Fruit fly (Drosophila melanogaster) whole organism, wandering third instar larva: ENCODE data around the gene Cdc5.

Source experiments
- Abd-B ChIP-seq: fragments of >200 bp; optimal IDR thresholded peaks from 2 replicates; lab custom pipeline; 2017; ENCODE audit warnings: missing biosample characterization, missing genetic modification characterization
- CG32264 ChIP-seq: fragments of 200-800 bp; sonication (Bioruptor generic); optimal IDR thresholded peaks from 2 replicates; lab custom pipeline; 2016; ENCODE audit warnings: missing biosample characterization, missing genetic modification characterization
- CG9705 ChIP-seq: fragments of 200-800 bp; sonication (Bioruptor generic); optimal IDR thresholded peaks from 2 replicates; lab custom pipeline; 2018; ENCODE audit warnings: missing biosample characterization, mild to moderate bottlenecking, missing genetic modification characterization
- CrebA ChIP-seq: fragments of 200-800 bp; sonication (Bioruptor generic); optimal IDR thresholded peaks from 2 replicates; lab custom pipeline; 2016; ENCODE audit warnings: missing biosample characterization, mild to moderate bottlenecking, missing genetic modification characterization, borderline replicate concordance
- Dfd ChIP-seq: fragments of >200 bp; optimal IDR thresholded peaks from 2 replicates; lab custom pipeline; 2017; ENCODE audit warnings: missing biosample characterization, missing genetic modification characterization
- Dif ChIP-seq: fragments of 200-275, 200-300 bp; sonication (Bioruptor generic); optimal IDR thresholded peaks from 2 replicates; lab custom pipeline; 2018; ENCODE audit warnings: missing biosample characterization, missing genetic modification characterization; ENCODE audit not compliant: partially characterized antibody
- GATAd ChIP-seq: sonication (Bioruptor generic); optimal IDR thresholded peaks from 2 replicates; lab custom pipeline; 2016; ENCODE audit warnings: missing biosample characterization, missing genetic modification characterization
- HLH106 ChIP-seq: fragments of 200-800 bp; optimal IDR thresholded peaks from 3 replicates; lab custom pipeline; 2019; ENCODE audit warnings: missing biosample characterization, mild to moderate bottlenecking, missing genetic modification characterization, moderate library complexity
- Hnf4 ChIP-seq: fragments of 200-800 bp; sonication (Bioruptor generic); optimal IDR thresholded peaks from 2 replicates; lab custom pipeline; 2016; ENCODE audit warnings: missing biosample characterization, mild to moderate bottlenecking, missing genetic modification characterization
- Hr78 ChIP-seq: fragments of >200 bp; optimal IDR thresholded peaks from 2 replicates; lab custom pipeline; 2017; ENCODE audit warnings: missing biosample characterization, missing genetic modification characterization
- Hr83 ChIP-seq: fragments of 200-300 bp; sonication (Bioruptor generic); optimal IDR thresholded peaks from 2 replicates; lab custom pipeline; 2016; ENCODE audit warnings: missing biosample characterization, mild to moderate bottlenecking, missing genetic modification characterization, moderate library complexity; ENCODE audit not compliant: poor library complexity, severe bottlenecking
- Mio ChIP-seq: sonication (Bioruptor generic); optimal IDR thresholded peaks from 2 replicates; lab custom pipeline; 2016; ENCODE audit warnings: missing biosample characterization, missing genetic modification characterization
- Myc ChIP-seq: fragments of >200 bp; optimal IDR thresholded peaks from 2 replicates; lab custom pipeline; 2017
- N ChIP-seq: fragments of >200 bp; optimal IDR thresholded peaks from 2 replicates; lab custom pipeline; 2018; ENCODE audit warnings: missing biosample characterization, missing external identifiers, missing genetic modification characterization
- OdsH ChIP-seq: fragments of 200-800 bp; sonication (Bioruptor generic); optimal IDR thresholded peaks from 2 replicates; lab custom pipeline; 2016; ENCODE audit warnings: missing biosample characterization, mild to moderate bottlenecking, missing genetic modification characterization
- Rel ChIP-seq, 2 experiments: fragments of 200-800 bp; sonication (Bioruptor generic) in 1 of 2; optimal IDR thresholded peaks; 2 replicates in 1 of 2; 3 replicates in 1 of 2; lab custom pipeline; 2016 to 2019; ENCODE audit warnings: mild to moderate bottlenecking in 2 of 2, missing biosample characterization in 2 of 2, missing genetic modification characterization in 2 of 2, moderate library complexity in 1 of 2
- Sp1 ChIP-seq: fragments of 200-800 bp; sonication (Bioruptor generic); optimal IDR thresholded peaks from 3 replicates; lab custom pipeline; 2019; ENCODE audit warnings: missing biosample characterization, mild to moderate bottlenecking, missing genetic modification characterization, moderate library complexity
- Vsx2 ChIP-seq: fragments of 200-300, 225-300 bp; sonication (Bioruptor generic); optimal IDR thresholded peaks from 2 replicates; lab custom pipeline; 2018; ENCODE audit warnings: missing biosample characterization, missing genetic modification characterization; ENCODE audit not compliant: partially characterized antibody
- br ChIP-seq: fragments of 200-800 bp; sonication (Bioruptor generic); optimal IDR thresholded peaks from 2 replicates; lab custom pipeline; 2016; ENCODE audit warnings: missing biosample characterization, missing genetic modification characterization
- brk ChIP-seq: fragments of 200-800 bp; sonication (Bioruptor generic); optimal IDR thresholded peaks from 2 replicates; lab custom pipeline; 2016; ENCODE audit warnings: missing biosample characterization, mild to moderate bottlenecking, missing genetic modification characterization
- dl ChIP-seq, 2 experiments: fragments of 175-275, 200-275 bp in 1 of 2; fragments of 200-275 bp in 1 of 2; sonication (Bioruptor generic); optimal IDR thresholded peaks; lab custom pipeline; 2018; ENCODE audit warnings: mild to moderate bottlenecking in 2 of 2, missing biosample characterization in 2 of 2, missing genetic modification characterization in 2 of 2, moderate library complexity in 2 of 2; ENCODE audit not compliant: partially characterized antibody in 2 of 2, insufficient read depth in 1 of 2
- dmrt93B ChIP-seq: fragments of 200-800 bp; sonication (Bioruptor generic); optimal IDR thresholded peaks from 2 replicates; lab custom pipeline; 2018; ENCODE audit warnings: missing biosample characterization, mild to moderate bottlenecking, missing genetic modification characterization
- dsf ChIP-seq: sonication (Bioruptor generic); optimal IDR thresholded peaks from 2 replicates; lab custom pipeline; 2016; ENCODE audit warnings: missing biosample characterization, missing genetic modification characterization, borderline replicate concordance
- ey ChIP-seq: fragments of 200-800 bp; sonication (Bioruptor generic); optimal IDR thresholded peaks from 2 replicates; lab custom pipeline; 2016; ENCODE audit warnings: missing biosample characterization, missing genetic modification characterization
- foxo ChIP-seq, 2 experiments: fragments of 200-800 bp; sonication (Bioruptor generic); optimal IDR thresholded peaks; 2 replicates in 1 of 2; 3 replicates in 1 of 2; lab custom pipeline; 2016 to 2017; ENCODE audit warnings: missing biosample characterization in 2 of 2, missing genetic modification characterization in 2 of 2
- fru ChIP-seq: fragments of 200-800 bp; sonication (Bioruptor generic); optimal IDR thresholded peaks from 3 replicates; lab custom pipeline; 2016; ENCODE audit warnings: missing biosample characterization, mild to moderate bottlenecking, missing genetic modification characterization
- h ChIP-seq: fragments of 200-800 bp; sonication (Bioruptor generic); optimal IDR thresholded peaks from 3 replicates; lab custom pipeline; 2016; ENCODE audit warnings: missing biosample characterization, mild to moderate bottlenecking, missing genetic modification characterization
- jim ChIP-seq: fragments of 175-275, 200-325 bp; sonication (Bioruptor generic); optimal IDR thresholded peaks from 2 replicates; lab custom pipeline; 2016; ENCODE audit warnings: missing biosample characterization, mild to moderate bottlenecking, missing genetic modification characterization
- lola ChIP-seq: fragments of >200 bp; optimal IDR thresholded peaks from 2 replicates; lab custom pipeline; 2017; ENCODE audit warnings: missing biosample characterization, missing genetic modification characterization
- psq ChIP-seq: fragments of 200-800 bp; sonication (Bioruptor generic); optimal IDR thresholded peaks from 3 replicates; lab custom pipeline; 2017; ENCODE audit warnings: missing biosample characterization, mild to moderate bottlenecking, missing genetic modification characterization, moderate library complexity
- rgr ChIP-seq: fragments of 200-800 bp; sonication (Bioruptor generic); optimal IDR thresholded peaks from 3 replicates; lab custom pipeline; 2016; ENCODE audit warnings: missing biosample characterization, mild to moderate bottlenecking, missing genetic modification characterization
- sage ChIP-seq: fragments of 200-800 bp; sonication (Bioruptor generic); optimal IDR thresholded peaks from 2 replicates; lab custom pipeline; 2016; ENCODE audit warnings: missing biosample characterization, mild to moderate bottlenecking, missing genetic modification characterization
- sv ChIP-seq: fragments of 200-800 bp; sonication (Bioruptor generic); optimal IDR thresholded peaks from 3 replicates; lab custom pipeline; 2016; ENCODE audit warnings: missing biosample characterization, missing genetic modification characterization
- tai ChIP-seq: sonication (Bioruptor generic); optimal IDR thresholded peaks from 2 replicates; lab custom pipeline; 2016; ENCODE audit warnings: missing biosample characterization, missing genetic modification characterization
- usp ChIP-seq: fragments of >200 bp; optimal IDR thresholded peaks from 2 replicates; lab custom pipeline; 2017; ENCODE audit warnings: missing biosample characterization, missing genetic modification characterization

Gene Cdc5

DNA sequence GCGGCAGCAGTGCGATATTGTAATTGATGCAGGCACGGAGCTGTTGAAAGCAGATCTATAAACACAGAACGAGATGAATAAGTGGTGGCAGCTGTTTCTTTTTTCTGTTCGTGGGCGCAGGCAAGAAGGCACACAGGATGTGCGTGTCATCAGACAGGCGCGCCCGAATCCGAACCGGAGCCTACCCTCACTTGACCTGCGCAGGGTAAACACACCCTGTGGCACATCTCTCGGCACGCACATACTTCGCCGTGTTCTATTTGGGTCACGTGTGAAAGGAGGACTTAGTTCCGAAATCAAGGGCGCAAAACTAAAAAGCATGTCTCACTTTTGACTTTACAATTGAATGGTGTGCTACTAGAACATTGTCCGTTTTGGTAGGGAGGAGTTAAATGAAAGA, 39.7 kb downstream of the Cdc5 start:
- no peak for TF ChIP-seq tai
- TF ChIP-seq brk (GFP tag; lab: Kevin White, UChicago) = no peak
- TF ChIP-seq CrebA (GFP tag; lab: Kevin White, UChicago) = no peak
- TF ChIP-seq dsf (GFP tag; lab: Kevin White, UChicago) = no peak
- TF ChIP-seq br (GFP tag; lab: Kevin White, UChicago) = no peak
- no peak for TF ChIP-seq HLH106
- TF ChIP-seq Hnf4 (GFP tag; lab: Kevin White, UChicago) = no peak
- no peak for TF ChIP-seq sv (GFP tag; lab: Kevin White, UChicago)
- no peak for TF ChIP-seq OdsH (GFP tag; lab: Kevin White, UChicago)
- no peak for TF ChIP-seq rgr
- no peak for TF ChIP-seq foxo (GFP tag; optimal IDR thresholded peaks at IDR 0.05; lab: Kevin White, UChicago)
- TF ChIP-seq N (GFP tag; lab: Kevin White, UChicago) = no peak

DNA sequence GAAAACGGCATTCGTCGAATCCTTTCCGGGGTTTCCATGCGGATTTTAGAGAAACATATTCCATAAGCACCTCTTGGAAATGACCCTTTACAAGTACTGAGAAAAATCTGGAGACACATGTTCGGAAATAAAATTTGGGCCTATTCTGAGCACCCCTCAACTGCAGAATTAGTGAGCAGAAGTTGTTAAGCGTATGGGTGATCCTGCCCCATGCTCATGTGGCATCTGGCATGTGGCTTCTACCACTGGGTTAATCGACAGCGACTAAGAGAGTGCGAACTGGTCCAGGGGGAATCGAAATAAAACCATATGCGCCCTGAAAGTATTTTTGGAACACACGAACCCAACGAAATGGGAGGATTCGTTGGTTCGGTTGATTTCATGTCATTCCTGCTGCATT, 40.4 kb downstream of the Cdc5 start:
- TF ChIP-seq OdsH (GFP tag; lab: Kevin White, UChicago) (no peak), GATAd (GFP tag; lab: Kevin White, UChicago) (no peak), dl (GFP tag; optimal IDR thresholded peaks at IDR 0.05; lab: Kevin White, UChicago; ENCODE audit: insufficient read depth in 1 of 2, partially characterized antibody in 2 of 2) (no peak), br (GFP tag; lab: Kevin White, UChicago) (no peak), lola (GFP tag; lab: Kevin White, UChicago) (no peak), brk (GFP tag; lab: Kevin White, UChicago) (no peak)
- TF ChIP-seq, all 38 proteins: peak for 0

DNA sequence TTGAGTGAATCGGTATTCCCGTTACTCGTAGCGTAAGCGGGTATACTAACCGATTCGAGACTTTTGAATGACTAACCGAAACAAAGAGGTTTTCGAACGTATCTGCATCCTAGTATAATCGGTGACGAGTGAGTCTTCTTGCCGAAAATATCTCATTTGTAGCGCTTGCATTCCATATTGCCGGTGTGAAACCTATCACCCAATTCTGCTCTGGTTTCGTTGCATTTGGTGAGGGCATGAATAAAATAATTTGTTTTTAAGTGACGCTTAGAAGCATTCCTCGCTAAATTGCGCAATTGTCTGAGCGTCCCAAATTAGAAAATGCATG, 41.2 kb downstream of the Cdc5 start:
- no peak for TF ChIP-seq brk (GFP tag; lab: Kevin White, UChicago)
- TF ChIP-seq sage (GFP tag; lab: Kevin White, UChicago) = no peak
- TF ChIP-seq dl (GFP tag; optimal IDR thresholded peaks at IDR 0.05; lab: Kevin White, UChicago; ENCODE audit: insufficient read depth in 1 of 2, partially characterized antibody in 2 of 2) = no peak
- TF ChIP-seq Hr78 = no peak
- no peak for TF ChIP-seq foxo (GFP tag; optimal IDR thresholded peaks at IDR 0.05; lab: Kevin White, UChicago)
- TF ChIP-seq jim = no peak
- TF ChIP-seq dsf (GFP tag; lab: Kevin White, UChicago) = no peak
- TF ChIP-seq psq = no peak
- no peak for TF ChIP-seq GATAd (GFP tag; lab: Kevin White, UChicago)
- no peak for TF ChIP-seq CG32264
- TF ChIP-seq CrebA (GFP tag; lab: Kevin White, UChicago) = no peak
- TF ChIP-seq usp (GFP tag; lab: Kevin White, UChicago) = no peak
- TF ChIP-seq Rel (GFP tag; optimal IDR thresholded peaks at IDR 0.05; lab: Kevin White, UChicago) = no peak
- no peak for TF ChIP-seq Rel (tag; optimal IDR thresholded peaks at IDR 0.05; lab: Kevin White, UChicago)
- no peak for TF ChIP-seq Hr83 (GFP tag; lab: Kevin White, UChicago)
- TF ChIP-seq HLH106 = no peak
- no peak for TF ChIP-seq Vsx2 (GFP tag; lab: Kevin White, UChicago)
- no peak for TF ChIP-seq Mio (GFP tag; lab: Kevin White, UChicago)
- TF ChIP-seq rgr = no peak
- no peak for TF ChIP-seq OdsH (GFP tag; lab: Kevin White, UChicago)

DNA sequence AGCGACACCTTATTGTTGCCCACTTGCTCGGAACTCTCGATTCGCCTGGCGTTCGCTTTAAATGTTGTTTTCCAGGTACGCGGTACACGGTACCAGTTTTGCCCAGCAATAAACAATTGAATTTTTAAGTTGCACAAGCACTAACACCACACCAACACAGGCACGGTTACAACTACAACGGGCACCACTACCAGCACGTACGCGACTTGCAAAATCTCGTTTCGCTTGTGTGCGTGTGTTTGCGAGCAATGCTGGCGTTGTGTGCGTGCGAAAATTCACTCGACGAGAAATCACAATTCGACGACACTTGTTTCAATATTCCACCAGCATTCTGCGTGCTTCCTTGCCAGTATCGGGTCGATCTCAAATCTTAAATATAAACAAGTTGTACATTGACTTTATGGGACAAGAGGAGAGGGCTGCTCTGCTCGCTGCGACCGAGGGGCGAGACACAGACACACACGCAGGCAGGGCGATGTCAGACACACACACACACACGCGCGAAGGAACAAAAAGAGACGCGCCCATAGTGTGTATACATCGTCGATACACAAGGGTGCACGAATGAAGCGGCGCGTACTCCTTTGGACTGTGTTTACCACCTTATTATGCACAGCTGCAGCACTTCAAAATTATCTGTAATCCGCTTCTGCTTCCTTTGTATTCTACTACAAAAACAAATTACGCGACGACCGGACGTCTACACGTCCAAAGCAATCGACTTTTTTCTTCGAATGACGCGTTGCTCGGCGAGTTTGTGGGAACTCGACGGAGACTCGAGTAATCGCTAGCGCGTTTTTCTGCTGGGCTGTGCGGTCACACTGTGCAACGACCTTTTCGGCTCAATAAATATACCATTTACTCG, 41.8 kb downstream of the Cdc5 start, which contains the start of gene fwd:
Gene fwd, minus strand, starts transcription at position 740 of the 865 bp plus-strand sequence.
- TF ChIP-seq sv (GFP tag; lab: Kevin White, UChicago) = no peak
- peak; percentile 16 for TF ChIP-seq HLH106
- no peak for TF ChIP-seq GATAd (GFP tag; lab: Kevin White, UChicago)
- peak; percentile 90 for TF ChIP-seq N (GFP tag; lab: Kevin White, UChicago)
- TF ChIP-seq jim = no peak
- peak; percentile 64 for TF ChIP-seq Hr83 (GFP tag; lab: Kevin White, UChicago)
- TF ChIP-seq CG32264 = no peak
- no peak for TF ChIP-seq Vsx2 (GFP tag; lab: Kevin White, UChicago)
- TF ChIP-seq CrebA (GFP tag; lab: Kevin White, UChicago) = no peak
- no peak for TF ChIP-seq dsf (GFP tag; lab: Kevin White, UChicago)
- TF ChIP-seq Abd-B (GFP tag; lab: Kevin White, UChicago) = peak; percentile 78
- no peak for TF ChIP-seq dmrt93B
- peak; percentile 11 for TF ChIP-seq fru (GFP tag; lab: Kevin White, UChicago)
- no peak for TF ChIP-seq OdsH (GFP tag; lab: Kevin White, UChicago)
- no peak for TF ChIP-seq brk (GFP tag; lab: Kevin White, UChicago)
- peak; percentile 49 for TF ChIP-seq Sp1 (GFP tag; lab: Kevin White, UChicago)
- peak; percentile 22 for TF ChIP-seq rgr
- no peak for TF ChIP-seq dl (GFP tag; optimal IDR thresholded peaks at IDR 0.05; lab: Kevin White, UChicago; ENCODE audit: insufficient read depth in 1 of 2, partially characterized antibody in 2 of 2)
- peak; percentile 22 for TF ChIP-seq Hnf4 (GFP tag; lab: Kevin White, UChicago)
- TF ChIP-seq psq = no peak
- no peak for TF ChIP-seq Dif (GFP tag; lab: Kevin White, UChicago)
- no peak for TF ChIP-seq tai
- TF ChIP-seq lola (GFP tag; lab: Kevin White, UChicago) = no peak
- TF ChIP-seq Mio (GFP tag; lab: Kevin White, UChicago) = no peak
- peak; percentile 31 for TF ChIP-seq h (GFP tag; lab: Kevin White, UChicago)
- peak in 1 of 2 experiments; percentile 9 for TF ChIP-seq foxo (GFP tag; optimal IDR thresholded peaks at IDR 0.05; lab: Kevin White, UChicago)
- no peak for TF ChIP-seq Dfd (GFP tag; lab: Kevin White, UChicago)
- TF ChIP-seq sage (GFP tag; lab: Kevin White, UChicago) = no peak
- TF ChIP-seq Hr78 = no peak
- TF ChIP-seq usp (GFP tag; lab: Kevin White, UChicago) = no peak
- TF ChIP-seq ey = no peak
- TF ChIP-seq CG9705 (GFP tag; lab: Kevin White, UChicago) = no peak
- peak; percentile 66 for TF ChIP-seq Myc
